Worm (Caenorhabditis elegans): ENCODE data around the gene rbm-39.

- TF ChIP-seq unc-130 (tag; optimal IDR thresholded peaks at IDR 0.05) (no peak), ces-1 (GFP tag; optimal IDR thresholded peaks at IDR 0.05) (no peak), mdl-1 (tag; optimal IDR thresholded peaks at IDR 0.05) (no peak)
Observed at ce11 chrIV:1038516-1038915, 26.1 kb downstream of the rbm-39 start.
